Worm (Caenorhabditis elegans) whole organism, mixed stage, embryonic: ENCODE measurements around the gene E02H9.13.

Source experiments
- bed-3 ChIP-seq: fragments of 200-800 bp; sonication (Bioruptor generic); optimal IDR thresholded peaks from 3 replicates; lab custom pipeline; 2018; ENCODE audit warnings: mild to moderate bottlenecking, missing genetic modification characterization, moderate library complexity, missing compliant biosample characterization
- ceh-39 ChIP-seq: fragments of 150-350 bp; optimal IDR thresholded peaks from 2 replicates; lab custom pipeline; 2014; ENCODE audit warnings: missing biosample characterization, missing genetic modification characterization
- ceh-43 ChIP-seq: fragments of 200-800 bp; sonication (Bioruptor generic); optimal IDR thresholded peaks from 2 replicates; lab custom pipeline; 2018; ENCODE audit warnings: mild to moderate bottlenecking, missing genetic modification characterization, moderate library complexity, missing compliant biosample characterization
- ceh-83 ChIP-seq: fragments of 200-800 bp; sonication (Bioruptor generic); optimal IDR thresholded peaks from 2 replicates; lab custom pipeline; 2018; ENCODE audit warnings: mild to moderate bottlenecking, missing genetic modification characterization, missing compliant biosample characterization
- ces-1 ChIP-seq: fragments of 150-350 bp; optimal IDR thresholded peaks from 2 replicates; lab custom pipeline; 2014; ENCODE audit warnings: missing biosample characterization, missing genetic modification reagents, missing genetic modification characterization
- cnd-1 ChIP-seq: fragments of 200-800 bp; sonication (Bioruptor generic); optimal IDR thresholded peaks from 2 replicates; lab custom pipeline; 2018; ENCODE audit warnings: mild to moderate bottlenecking, missing genetic modification characterization, missing compliant biosample characterization
- drap-1 ChIP-seq: fragments of 200-800 bp; sonication (Bioruptor generic); optimal IDR thresholded peaks from 3 replicates; lab custom pipeline; 2018; ENCODE audit warnings: mild to moderate bottlenecking, missing genetic modification characterization, missing compliant biosample characterization
- elt-1 ChIP-seq: sonication (generic microtip); optimal IDR thresholded peaks from 2 replicates; lab custom pipeline; 2017; ENCODE audit warnings: missing genetic modification characterization, mild to moderate bottlenecking, missing compliant biosample characterization, antibody characterized with exemption, moderate library complexity, borderline replicate concordance; ENCODE audit not compliant: insufficient read depth
- flh-1 ChIP-seq: fragments of 200-800 bp; sonication (Bioruptor generic); optimal IDR thresholded peaks from 2 replicates; lab custom pipeline; 2018; ENCODE audit warnings: mild to moderate bottlenecking, missing genetic modification characterization, moderate library complexity, missing compliant biosample characterization
- ham-2 ChIP-seq: fragments of 200-800 bp; sonication (Bioruptor generic); optimal IDR thresholded peaks from 2 replicates; lab custom pipeline; 2018; ENCODE audit warnings: mild to moderate bottlenecking, missing genetic modification characterization, missing compliant biosample characterization
- hlh-1 ChIP-seq: fragments of 150-350 bp; optimal IDR thresholded peaks from 2 replicates; lab custom pipeline; 2014; ENCODE audit warnings: missing biosample characterization, missing genetic modification reagents, missing genetic modification characterization
- lin-13 ChIP-seq: fragments of 150-350 bp; optimal IDR thresholded peaks from 2 replicates; lab custom pipeline; 2014; ENCODE audit warnings: missing biosample characterization, missing genetic modification characterization
- lin-32 ChIP-seq: fragments of 200-800 bp; sonication (Bioruptor generic); optimal IDR thresholded peaks from 2 replicates; lab custom pipeline; 2018; ENCODE audit warnings: mild to moderate bottlenecking, missing genetic modification characterization, missing compliant biosample characterization
- lsy-2 ChIP-seq: fragments of 150-350 bp; optimal IDR thresholded peaks from 2 replicates; lab custom pipeline; 2014; ENCODE audit warnings: missing biosample characterization, missing genetic modification characterization
- mep-1 ChIP-seq: fragments of 150-350 bp; optimal IDR thresholded peaks from 2 replicates; lab custom pipeline; 2017; ENCODE audit warnings: missing biosample characterization, missing genetic modification reagents, missing genetic modification characterization, inconsistent platforms
- mls-2 ChIP-seq: sonication (generic microtip); optimal IDR thresholded peaks from 2 replicates; lab custom pipeline; 2016; ENCODE audit warnings: mild to moderate bottlenecking, missing genetic modification characterization, moderate library complexity, missing compliant biosample characterization
- nhr-12 ChIP-seq: fragments of 150-350 bp; optimal IDR thresholded peaks from 2 replicates; lab custom pipeline; 2014; ENCODE audit warnings: missing biosample characterization, missing genetic modification characterization
- nhr-237 ChIP-seq: fragments of 150-350 bp; optimal IDR thresholded peaks from 2 replicates; lab custom pipeline; 2014; ENCODE audit warnings: missing biosample characterization, missing genetic modification characterization
- nhr-28 ChIP-seq: fragments of 150-350 bp; optimal IDR thresholded peaks from 2 replicates; lab custom pipeline; 2014; ENCODE audit warnings: missing biosample characterization, missing genetic modification characterization
- nhr-76 ChIP-seq: sonication (generic microtip); optimal IDR thresholded peaks from 2 replicates; lab custom pipeline; 2017; ENCODE audit warnings: missing biosample characterization, missing genetic modification characterization
- sem-2 ChIP-seq: fragments of 200-800 bp; sonication (Bioruptor generic); optimal IDR thresholded peaks from 2 replicates; lab custom pipeline; 2018; ENCODE audit warnings: mild to moderate bottlenecking, missing genetic modification characterization, missing compliant biosample characterization
- snpc-4 ChIP-seq: fragments of 150-350 bp; optimal IDR thresholded peaks from 2 replicates; lab custom pipeline; 2014; ENCODE audit warnings: missing biosample characterization, missing genetic modification characterization
- sptf-1 ChIP-seq: sonication (generic microtip); optimal IDR thresholded peaks from 2 replicates; lab custom pipeline; 2017; ENCODE audit warnings: mild to moderate bottlenecking, missing genetic modification characterization, moderate library complexity, missing compliant biosample characterization
- tbx-8 ChIP-seq: fragments of 200-800 bp; sonication (Bioruptor generic); optimal IDR thresholded peaks from 2 replicates; lab custom pipeline; 2018; ENCODE audit warnings: mild to moderate bottlenecking, missing genetic modification characterization, moderate library complexity, missing compliant biosample characterization
- unc-120 ChIP-seq: sonication (generic microtip); optimal IDR thresholded peaks from 2 replicates; lab custom pipeline; 2017; ENCODE audit warnings: missing genetic modification characterization, missing compliant biosample characterization; ENCODE audit not compliant: poor library complexity, severe bottlenecking
- unc-39 ChIP-seq: fragments of 150-350 bp; optimal IDR thresholded peaks from 2 replicates; lab custom pipeline; 2014; ENCODE audit warnings: missing biosample characterization, missing genetic modification characterization
- unc-62 ChIP-seq: fragments of 150-350 bp; optimal IDR thresholded peaks from 2 replicates; lab custom pipeline; 2014; ENCODE audit warnings: missing biosample characterization, missing genetic modification reagents, missing genetic modification characterization
- zip-8 ChIP-seq: fragments of 150-350 bp; optimal IDR thresholded peaks from 2 replicates; lab custom pipeline; 2014; ENCODE audit warnings: missing biosample characterization, missing genetic modification characterization
- ztf-11 ChIP-seq: fragments of 150-350 bp; optimal IDR thresholded peaks from 2 replicates; lab custom pipeline; 2014; ENCODE audit warnings: missing biosample characterization, missing genetic modification characterization

E02H9.13 gene

ce11 chrIII:2423638-2424037 is 14.9 kb downstream of the E02H9.13 start:
- no peak for TF ChIP-seq tbx-8 (GFP tag; lab: Kevin White, UChicago)
- no peak for TF ChIP-seq bed-3 (GFP tag; lab: Kevin White, UChicago)
- TF ChIP-seq drap-1, result no peak
- no peak for TF ChIP-seq snpc-4 (tag; lab: Kevin White, UChicago)
- no peak for TF ChIP-seq ceh-39 (tag; lab: Kevin White, UChicago)

- TF ChIP-seq cnd-1 (tag; lab: Kevin White, UChicago), result no peak
- TF ChIP-seq lin-32 (GFP tag; lab: Kevin White, UChicago), result no peak
- TF ChIP-seq lin-13, result no peak
- no peak for TF ChIP-seq nhr-76 (tag; lab: Kevin White, UChicago)
- no peak for TF ChIP-seq ceh-43 (GFP tag; lab: Kevin White, UChicago)
- no peak for TF ChIP-seq nhr-12 (tag; lab: Kevin White, UChicago)
These were observed 17.3 kb downstream of the E02H9.13 start for ce11 chrIII:2421226-2421625.

ce11 chrIII:2419504-2419903 is 19.0 kb downstream of the E02H9.13 start:
- TF ChIP-seq hlh-1 (tag; lab: Kevin White, UChicago) (no peak), zip-8 (tag; lab: Kevin White, UChicago) (no peak), tbx-8 (GFP tag; lab: Kevin White, UChicago) (no peak), nhr-28 (tag; lab: Kevin White, UChicago) (no peak), lin-32 (GFP tag; lab: Kevin White, UChicago) (no peak), sptf-1 (no peak), ceh-39 (tag; lab: Kevin White, UChicago) (no peak), elt-1 (tag; lab: Kevin White, UChicago) (no peak), unc-62 (GFP tag; lab: Kevin White, UChicago) (no peak), ceh-83 (GFP tag; lab: Kevin White, UChicago) (no peak), ztf-11 (tag; lab: Kevin White, UChicago) (no peak), nhr-12 (tag; lab: Kevin White, UChicago) (no peak), mls-2 (no peak), sem-2 (no peak), cnd-1 (tag; lab: Kevin White, UChicago) (no peak), ham-2 (GFP tag; lab: Kevin White, UChicago) (no peak)
- TF ChIP-seq, all 35 proteins: peak for 0

ce11 chrIII:2418981-2419380 is 19.6 kb downstream of the E02H9.13 start:
- TF ChIP-seq unc-62 (GFP tag; lab: Kevin White, UChicago) (no peak), unc-120 (no peak), sptf-1 (no peak), hlh-1 (tag; lab: Kevin White, UChicago) (no peak), sem-2 (no peak), nhr-28 (tag; lab: Kevin White, UChicago) (no peak), flh-1 (GFP tag; lab: Kevin White, UChicago) (no peak), nhr-76 (tag; lab: Kevin White, UChicago) (no peak)
- TF ChIP-seq, all 35 proteins: peak for 0

ce11 chrIII:2418159-2418658 is 20.3 kb downstream of the E02H9.13 start, which contains the start of the genes W04B5.5 and W04B5.3:
Gene W04B5.5, minus strand, starts transcription at chrIII:2418209.
Gene W04B5.3, plus strand, starts transcription at chrIII:2418514.
- peak; percentile 13 for TF ChIP-seq sptf-1
- no peak for TF ChIP-seq unc-39 (tag; lab: Kevin White, UChicago)
- TF ChIP-seq ces-1, result peak; percentile 48
- TF ChIP-seq nhr-237 (tag; lab: Kevin White, UChicago), result peak; percentile 23
- TF ChIP-seq hlh-1 (tag; lab: Kevin White, UChicago), result peak; percentile 22
- TF ChIP-seq lsy-2, result peak; percentile 59
- peak; percentile 52 for TF ChIP-seq lin-13
- TF ChIP-seq ham-2 (GFP tag; lab: Kevin White, UChicago), result no peak
- no peak for TF ChIP-seq ceh-43 (GFP tag; lab: Kevin White, UChicago)
- TF ChIP-seq unc-120, result peak; percentile 50
- peak; percentile 66 for TF ChIP-seq mep-1 (tag; lab: Kevin White, UChicago)
